Worm (Caenorhabditis elegans): ENCODE results near the gene acp-4.

ce11 chrII:8467809-8468208 is 32.9 kb upstream of the acp-4 start, which contains the start of gene M05D6.2:
- TF ChIP-seq snpc-4 (tag; optimal IDR thresholded peaks at IDR 0.05) (no peak), unc-62 (GFP tag; optimal IDR thresholded peaks at IDR 0.05) (no peak), zip-8 (tag; optimal IDR thresholded peaks at IDR 0.05) (no peak), nhr-237 (tag; optimal IDR thresholded peaks at IDR 0.05) (no peak), elt-3 (tag; optimal IDR thresholded peaks at IDR 0.05) (no peak), unc-39 (tag; optimal IDR thresholded peaks at IDR 0.05) (no peak), unc-120 (tag; optimal IDR thresholded peaks at IDR 0.05; ENCODE audit: poor library complexity, severe bottlenecking) (no peak), mab-5 (tag; optimal IDR thresholded peaks at IDR 0.05) (no peak), pha-4 (tag; optimal IDR thresholded peaks at IDR 0.05) (no peak), nhr-76 (tag; optimal IDR thresholded peaks at IDR 0.05) (no peak), ztf-11 (tag; optimal IDR thresholded peaks at IDR 0.05) (no peak), sem-2 (GFP tag; optimal IDR thresholded peaks at IDR 0.05) (no peak)

Data from whole organism, mixed stage, embryonic.